Worm (Caenorhabditis elegans) whole organism, L4 larva: ENCODE data around the gene ZK380.6.

Source experiments
- D1046.2 ChIP-seq: fragments of 200-800 bp; sonication (Bioruptor generic); IDR thresholded peaks from 2 replicates; pipeline ENCODE4 v1.3.6; 2022; ENCODE audit warnings: missing genetic modification characterization, missing compliant biosample characterization
- ceh-82 ChIP-seq: sonication (generic microtip); optimal IDR thresholded peaks from 2 replicates; lab custom pipeline; 2017; ENCODE audit warnings: missing biosample characterization, missing genetic modification characterization
- lsy-2 ChIP-seq, 2 experiments: fragments of 150-350 bp in 1 of 2; sonication (generic microtip) in 1 of 2; optimal IDR thresholded peaks; 2 replicates each; lab custom pipeline; 2014 to 2017; ENCODE audit warnings: missing biosample characterization in 2 of 2, missing genetic modification characterization in 2 of 2
- nhr-6 ChIP-seq: fragments of 150-350 bp; optimal IDR thresholded peaks from 2 replicates; lab custom pipeline; 2014; ENCODE audit warnings: missing biosample characterization, missing genetic modification characterization
- nhr-77 ChIP-seq: fragments of 150-350 bp; optimal IDR thresholded peaks from 2 replicates; lab custom pipeline; 2014; ENCODE audit warnings: missing biosample characterization, missing genetic modification characterization

ce11 chrX:1651668-1652067 lies 2.6 kb upstream of the ZK380.6 start, which contains the start of gene ZK380.4:
- TF ChIP-seq nhr-6 = no peak
- no peak for TF ChIP-seq nhr-77 (tag; lab: Kevin White, UChicago)
- TF ChIP-seq ceh-82 (tag; lab: Kevin White, UChicago) = no peak
- TF ChIP-seq lsy-2 (tag; optimal IDR thresholded peaks at IDR 0.05; lab: Kevin White, UChicago) = no peak
- no peak for TF ChIP-seq D1046.2
